Fruit fly (Drosophila melanogaster) whole organism, prepupa: ENCODE data around the gene pr.

Experiments used
- CG10631 ChIP-seq: fragments of 200-800 bp; sonication (Bioruptor generic); optimal IDR thresholded peaks from 2 replicates; lab custom pipeline; 2016; ENCODE audit warnings: missing biosample characterization, missing genetic modification characterization
- CG10669 ChIP-seq: fragments of 200-800 bp; sonication (Bioruptor generic); optimal IDR thresholded peaks from 3 replicates; lab custom pipeline; 2018; ENCODE audit warnings: missing biosample characterization, mild to moderate bottlenecking, missing genetic modification characterization, moderate library complexity
- CG11294 ChIP-seq: fragments of 200-800 bp; sonication (Bioruptor generic); IDR thresholded peaks from 2 replicates; pipeline ENCODE4 v1.3.6; 2022; ENCODE audit warnings: missing biosample characterization, missing genetic modification characterization
- CG11762 ChIP-seq: fragments of 200-800 bp; sonication (Bioruptor generic); optimal IDR thresholded peaks from 3 replicates; lab custom pipeline; 2016; ENCODE audit warnings: missing biosample characterization, missing genetic modification characterization; ENCODE audit not compliant: insufficient read depth
- CG11902 ChIP-seq: fragments of 200-800 bp; sonication (Bioruptor generic); optimal IDR thresholded peaks from 3 replicates; lab custom pipeline; 2016; ENCODE audit warnings: missing biosample characterization, missing genetic modification characterization
- CG15336 ChIP-seq: fragments of 200-800 bp; sonication (Bioruptor generic); IDR thresholded peaks from 2 replicates; pipeline ENCODE4 v1.3.6; 2022; ENCODE audit warnings: missing biosample characterization, missing genetic modification characterization
- CG16779 ChIP-seq: fragments of 200-800 bp; sonication (Bioruptor generic); optimal IDR thresholded peaks from 3 replicates; lab custom pipeline; 2017; ENCODE audit warnings: missing biosample characterization, mild to moderate bottlenecking, missing genetic modification characterization
- CG3032 ChIP-seq: fragments of 200-800 bp; optimal IDR thresholded peaks from 2 replicates; lab custom pipeline; 2019; ENCODE audit warnings: missing biosample characterization, mild to moderate bottlenecking, missing genetic modification characterization, moderate library complexity
- CG31627 ChIP-seq: fragments of 200-800 bp; sonication (Bioruptor generic); optimal IDR thresholded peaks from 3 replicates; lab custom pipeline; 2016; ENCODE audit warnings: missing biosample characterization, missing genetic modification characterization
- CG32006 ChIP-seq: fragments of 200-800 bp; sonication (Bioruptor generic); optimal IDR thresholded peaks from 3 replicates; lab custom pipeline; 2017; ENCODE audit warnings: missing biosample characterization, mild to moderate bottlenecking, missing genetic modification characterization
- CG34406 ChIP-seq: fragments of 200-800 bp; sonication (Bioruptor generic); optimal IDR thresholded peaks from 3 replicates; lab custom pipeline; 2016; ENCODE audit warnings: missing biosample characterization, missing genetic modification characterization
- CG3919 ChIP-seq: fragments of 200-800 bp; sonication (Bioruptor generic); optimal IDR thresholded peaks from 3 replicates; lab custom pipeline; 2016; ENCODE audit warnings: missing biosample characterization, missing genetic modification characterization
- CG4318 ChIP-seq: fragments of 200-800 bp; sonication (Bioruptor generic); optimal IDR thresholded peaks from 3 replicates; lab custom pipeline; 2017; ENCODE audit warnings: missing biosample characterization, mild to moderate bottlenecking, missing genetic modification characterization
- CG6163 ChIP-seq: fragments of 200-800 bp; sonication (Bioruptor generic); IDR thresholded peaks from 3 replicates; pipeline ENCODE4 v1.3.6; 2022; ENCODE audit warnings: missing biosample characterization, missing genetic modification characterization
- CG6792 ChIP-seq: fragments of 200-800 bp; sonication (Bioruptor generic); optimal IDR thresholded peaks from 3 replicates; lab custom pipeline; 2016; ENCODE audit warnings: missing biosample characterization, missing genetic modification characterization
- CG7368 ChIP-seq: fragments of 200-800 bp; sonication (Bioruptor generic); optimal IDR thresholded peaks from 3 replicates; lab custom pipeline; 2016; ENCODE audit warnings: missing biosample characterization, missing genetic modification characterization
- CG8119 ChIP-seq: fragments of 200-800 bp; sonication (Bioruptor generic); IDR thresholded peaks from 3 replicates; pipeline ENCODE4 v1.3.6; 2022; ENCODE audit warnings: missing biosample characterization, missing genetic modification characterization
- CG8319 ChIP-seq: fragments of 200-800 bp; sonication (Bioruptor generic); optimal IDR thresholded peaks from 3 replicates; lab custom pipeline; 2016; ENCODE audit warnings: missing biosample characterization, missing genetic modification characterization
- CG8632 ChIP-seq: fragments of 200-800 bp; sonication (Bioruptor generic); optimal IDR thresholded peaks from 3 replicates; lab custom pipeline; 2016; ENCODE audit warnings: missing biosample characterization, missing genetic modification characterization
- CG9139 ChIP-seq: fragments of 200-800 bp; sonication (Bioruptor generic); optimal IDR thresholded peaks from 3 replicates; lab custom pipeline; 2017; ENCODE audit warnings: missing biosample characterization, mild to moderate bottlenecking, missing genetic modification characterization
- Eip75B ChIP-seq: fragments of 200-800 bp; sonication (Bioruptor generic); optimal IDR thresholded peaks from 3 replicates; lab custom pipeline; 2016; ENCODE audit warnings: missing biosample characterization, missing genetic modification characterization
- Eip78C ChIP-seq: fragments of 200-800 bp; sonication (Bioruptor generic); peaks from one replicate; lab custom pipeline; 2016; ENCODE audit warnings: missing biosample characterization, missing genetic modification characterization
- Ets21C ChIP-seq: fragments of 200-800 bp; sonication (Bioruptor generic); optimal IDR thresholded peaks from 3 replicates; lab custom pipeline; 2016; ENCODE audit warnings: missing biosample characterization, missing genetic modification characterization
- Ets96B ChIP-seq: fragments of 200-800 bp; optimal IDR thresholded peaks from 2 replicates; lab custom pipeline; 2019; ENCODE audit warnings: missing biosample characterization, mild to moderate bottlenecking, missing genetic modification characterization, moderate library complexity
- Gug ChIP-seq: fragments of 200-800 bp; sonication (Bioruptor generic); IDR thresholded peaks from 2 replicates; pipeline ENCODE4 v1.3.6; 2022; ENCODE audit warnings: missing biosample characterization, missing genetic modification characterization
- Hr39 ChIP-seq: fragments of 200-800 bp; sonication (Bioruptor generic); optimal IDR thresholded peaks from 2 replicates; lab custom pipeline; 2016; ENCODE audit warnings: missing biosample characterization, missing genetic modification characterization
- OdsH ChIP-seq: fragments of 200-800 bp; sonication (Bioruptor generic); optimal IDR thresholded peaks from 3 replicates; lab custom pipeline; 2016; ENCODE audit warnings: missing biosample characterization, missing genetic modification characterization
- Smox ChIP-seq: fragments of 200-800 bp; sonication (Bioruptor generic); optimal IDR thresholded peaks from 3 replicates; lab custom pipeline; 2016; ENCODE audit warnings: missing biosample characterization, missing genetic modification characterization
- Sox102F ChIP-seq: fragments of 200-800 bp; sonication (Bioruptor generic); optimal IDR thresholded peaks from 2 replicates; lab custom pipeline; 2016; ENCODE audit warnings: missing biosample characterization, mild to moderate bottlenecking, missing genetic modification characterization
- Sox14 ChIP-seq: fragments of 200-800 bp; sonication (Bioruptor generic); optimal IDR thresholded peaks from 3 replicates; lab custom pipeline; 2016; ENCODE audit warnings: missing biosample characterization, missing genetic modification characterization
- Sox15 ChIP-seq: fragments of 200-800 bp; sonication (Bioruptor generic); optimal IDR thresholded peaks from 3 replicates; lab custom pipeline; 2016; ENCODE audit warnings: missing biosample characterization, missing genetic modification characterization
- achi ChIP-seq: fragments of 200-800 bp; sonication (Bioruptor generic); optimal IDR thresholded peaks from 3 replicates; lab custom pipeline; 2016; ENCODE audit warnings: missing biosample characterization, missing genetic modification characterization
- acj6 ChIP-seq: fragments of 200-800 bp; sonication (Bioruptor generic); optimal IDR thresholded peaks from 3 replicates; lab custom pipeline; 2016; ENCODE audit warnings: missing biosample characterization, missing genetic modification characterization
- cyc ChIP-seq: fragments of 200-800 bp; sonication (Bioruptor generic); optimal IDR thresholded peaks from 3 replicates; lab custom pipeline; 2016; ENCODE audit warnings: missing biosample characterization, missing genetic modification characterization
- dsx ChIP-seq: fragments of 200-800 bp; optimal IDR thresholded peaks from 3 replicates; lab custom pipeline; 2019; ENCODE audit warnings: missing biosample characterization, mild to moderate bottlenecking, missing genetic modification characterization, moderate library complexity; ENCODE audit not compliant: poor library complexity, severe bottlenecking
- eg ChIP-seq: fragments of 200-800 bp; sonication (Bioruptor generic); IDR thresholded peaks from 3 replicates; pipeline ENCODE4 v1.3.6; 2022; ENCODE audit warnings: missing biosample characterization, missing genetic modification characterization
- esn ChIP-seq: fragments of 200-800 bp; sonication (Bioruptor generic); optimal IDR thresholded peaks from 2 replicates; lab custom pipeline; 2016; ENCODE audit warnings: missing biosample characterization, mild to moderate bottlenecking, missing genetic modification characterization, moderate library complexity
- fd59A ChIP-seq: fragments of 200-800 bp; sonication (Bioruptor generic); optimal IDR thresholded peaks from 2 replicates; lab custom pipeline; 2017; ENCODE audit warnings: missing biosample characterization, mild to moderate bottlenecking, missing genetic modification characterization, missing genetic modification reagents
- fd85E ChIP-seq: fragments of 200-800 bp; sonication (Bioruptor generic); optimal IDR thresholded peaks from 3 replicates; lab custom pipeline; 2016; ENCODE audit warnings: missing biosample characterization, missing genetic modification characterization
- fkh ChIP-seq: fragments of 200-800 bp; sonication (Bioruptor generic); optimal IDR thresholded peaks from 3 replicates; lab custom pipeline; 2017; ENCODE audit warnings: missing biosample characterization, mild to moderate bottlenecking, missing genetic modification characterization, moderate library complexity
- lz ChIP-seq: fragments of 200-800 bp; sonication (Bioruptor generic); optimal IDR thresholded peaks from 3 replicates; lab custom pipeline; 2016; ENCODE audit warnings: missing biosample characterization, missing genetic modification characterization
- net ChIP-seq: fragments of 200-800 bp; sonication (Bioruptor generic); optimal IDR thresholded peaks from 3 replicates; lab custom pipeline; 2016; ENCODE audit warnings: missing biosample characterization, missing genetic modification characterization
- salr ChIP-seq, 2 experiments: fragments of 200-800 bp; sonication (Bioruptor generic); optimal IDR thresholded peaks; 3 replicates each; lab custom pipeline; 2016 to 2018; ENCODE audit warnings: missing biosample characterization in 2 of 2, missing genetic modification characterization in 2 of 2, mild to moderate bottlenecking in 1 of 2
- ss ChIP-seq, 2 experiments: fragments of 200-800 bp; sonication (Bioruptor generic); optimal IDR thresholded peaks; 2 replicates in 1 of 2; 3 replicates in 1 of 2; lab custom pipeline; 2017 to 2018; ENCODE audit warnings: mild to moderate bottlenecking in 2 of 2, missing biosample characterization in 2 of 2, missing genetic modification characterization in 2 of 2, moderate library complexity in 1 of 2
- svp ChIP-seq: fragments of 200-800 bp; sonication (Bioruptor generic); peaks from one replicate; lab custom pipeline; 2016; ENCODE audit warnings: missing biosample characterization, missing genetic modification characterization
- topi ChIP-seq: fragments of 200-800 bp; sonication (Bioruptor generic); optimal IDR thresholded peaks from 3 replicates; lab custom pipeline; 2016; ENCODE audit warnings: missing biosample characterization, missing genetic modification characterization

The pr gene

dm6 chr2L:20086295-20087096 is 11.2 kb upstream of the pr start (continued):
- TF ChIP-seq svp (GFP tag; lab: Kevin White, UChicago): peak; percentile 98
- peak; percentile 96 for TF ChIP-seq CG6163 (GFP tag; lab: Robert Waterston, UW)
- peak; percentile 93 for TF ChIP-seq CG6792
- peak; percentile 91 for TF ChIP-seq CG8632
- TF ChIP-seq Sox102F (GFP tag; lab: Kevin White, UChicago): peak; percentile 93
- TF ChIP-seq Eip78C: peak; percentile 98
- TF ChIP-seq CG9139: peak; percentile 53
- TF ChIP-seq Sox14 (GFP tag; lab: Kevin White, UChicago): peak; percentile 95
- TF ChIP-seq CG31627: peak; percentile 91
- peak; percentile 77 for TF ChIP-seq CG4318
- TF ChIP-seq Eip75B (GFP tag; lab: Kevin White, UChicago): peak; percentile 98
- peak; percentile 86 for TF ChIP-seq CG10669 (GFP tag; lab: Kevin White, UChicago)
- peak; percentile 93 for TF ChIP-seq CG34406 (GFP tag; lab: Kevin White, UChicago)
- TF ChIP-seq Ets96B: peak; percentile 81
- TF ChIP-seq Sox15: peak; percentile 85
- TF ChIP-seq acj6: peak; percentile 92
- peak; percentile 15 to 71 for TF ChIP-seq ss (GFP tag; optimal IDR thresholded peaks at IDR 0.05; lab: Kevin White, UChicago)
- peak; percentile 92 for TF ChIP-seq Smox
- peak; percentile 90 for TF ChIP-seq CG16779 (tag; lab: Kevin White, UChicago)
- TF ChIP-seq CG3919 (GFP tag; lab: Kevin White, UChicago): peak; percentile 92
- TF ChIP-seq CG8119 (GFP tag; lab: Robert Waterston, UW): peak; percentile 95
- TF ChIP-seq topi (GFP tag; lab: Kevin White, UChicago): peak; percentile 91
- TF ChIP-seq fd59A (GFP tag; lab: Kevin White, UChicago): peak; percentile 72
- TF ChIP-seq, all 60 proteins: peak for 59

DNA sequence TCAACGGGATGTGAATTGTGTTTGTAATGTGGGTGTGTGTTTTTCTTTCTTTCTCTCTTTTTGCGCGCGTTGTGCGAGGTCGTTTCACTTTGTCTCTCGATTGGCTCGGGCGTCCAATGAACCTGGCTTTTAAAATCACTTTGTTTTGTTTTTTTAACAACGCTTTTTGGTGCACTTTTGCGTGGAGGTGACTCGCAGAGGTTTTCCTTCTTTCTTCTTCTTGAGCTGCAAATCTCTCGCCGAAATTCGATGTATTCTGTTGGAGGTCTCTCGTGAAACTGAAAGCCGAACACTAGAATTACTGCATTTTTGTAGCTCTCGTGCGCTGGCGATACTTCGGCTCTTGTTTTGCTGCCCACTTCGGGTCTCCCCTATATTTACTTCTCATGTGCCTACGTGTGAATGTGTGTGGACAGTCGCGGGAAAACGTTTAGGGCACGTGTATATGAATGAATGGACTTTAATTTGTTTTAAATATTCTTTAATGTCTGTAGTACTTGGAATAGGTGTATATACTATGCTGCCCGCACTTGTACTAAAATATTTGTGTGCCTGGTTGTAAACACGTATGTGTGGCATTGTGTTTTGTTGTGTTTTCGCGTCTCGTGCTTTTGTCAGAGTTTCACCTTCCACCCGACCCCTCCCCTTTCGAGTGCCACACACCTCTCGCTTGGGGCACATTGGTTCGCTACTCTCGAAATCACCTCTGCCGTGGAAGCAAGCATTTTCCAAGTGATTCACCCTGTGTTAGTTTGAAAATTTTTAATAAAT is 9.7 kb upstream of the pr start, which contains the start of gene fok:
fok (minus strand) TSS at position 286 of the 771 bp plus-strand sequence.
- TF ChIP-seq dsx (GFP tag; lab: Kevin White, UChicago) (peak; percentile 97), svp (GFP tag; lab: Kevin White, UChicago) (peak; percentile 99), CG10631 (GFP tag; lab: Kevin White, UChicago) (peak; percentile 97), lz (GFP tag; lab: Kevin White, UChicago) (peak; percentile 98), CG32006 (GFP tag; lab: Kevin White, UChicago) (peak; percentile 97), CG4318 (peak; percentile 93), Hr39 (peak; percentile 97), achi (GFP tag; lab: Kevin White, UChicago) (peak; percentile 97), CG11902 (GFP tag; lab: Kevin White, UChicago) (peak; percentile 95), CG11294 (peak; percentile 93), CG3032 (tag; lab: Kevin White, UChicago) (peak; percentile 97), acj6 (peak; percentile 97), CG15336 (GFP tag; lab: Robert Waterston, UW) (peak; percentile 99), CG8632 (peak; percentile 97), salr (GFP tag; optimal IDR thresholded peaks at IDR 0.05; lab: Kevin White, UChicago) (peak; percentile 91 to 95), eg (GFP tag; lab: Robert Waterston, UW) (peak; percentile 94), cyc (peak; percentile 97), net (GFP tag; lab: Kevin White, UChicago) (peak; percentile 97), esn (peak; percentile 99), CG11762 (GFP tag; lab: Kevin White, UChicago) (peak; percentile 97), Gug (GFP tag; lab: Robert Waterston, UW) (peak; percentile 92), fd85E (GFP tag; lab: Kevin White, UChicago) (peak; percentile 91), CG16779 (tag; lab: Kevin White, UChicago) (peak; percentile 96), Sox14 (GFP tag; lab: Kevin White, UChicago) (peak; percentile 98), CG6792 (peak; percentile 99), fkh (peak; percentile 100), Ets21C (peak; percentile 96), CG8319 (GFP tag; lab: Kevin White, UChicago) (peak; percentile 97), ss (GFP tag; optimal IDR thresholded peaks at IDR 0.05; lab: Kevin White, UChicago) (peak; percentile 98), CG7368 (GFP tag; lab: Kevin White, UChicago) (peak; percentile 95), CG9139 (peak; percentile 95), Smox (peak; percentile 98), CG10669 (GFP tag; lab: Kevin White, UChicago) (peak; percentile 97), topi (GFP tag; lab: Kevin White, UChicago) (peak; percentile 98), OdsH (GFP tag; lab: Kevin White, UChicago) (peak; percentile 97)
